Fruit fly (Drosophila melanogaster): ENCODE results near the gene CG12691.

DNA sequence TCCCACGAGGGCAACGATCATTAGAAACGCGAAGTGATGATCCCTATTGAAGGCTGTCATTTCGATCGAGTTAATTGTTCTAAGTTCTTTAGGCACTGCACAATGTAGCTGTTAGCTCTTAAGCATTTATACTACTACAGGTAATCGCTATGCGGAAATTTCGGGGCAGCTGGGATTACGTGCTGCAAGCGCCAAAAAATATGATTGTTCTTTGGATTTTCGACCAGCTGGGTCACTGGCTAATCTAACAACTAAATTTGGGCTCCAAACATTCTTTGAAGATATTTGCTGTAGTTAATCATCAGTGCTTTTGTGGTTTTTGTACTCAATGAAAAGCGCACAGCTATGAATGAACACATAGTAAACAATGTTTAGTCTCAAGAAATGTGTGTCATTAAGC is 48.6 kb upstream of the CG12691 start, which contains the start of gene CG15571:
- TF ChIP-seq Sox14 (GFP tag; optimal IDR thresholded peaks at IDR 0.05) = no peak
- TF ChIP-seq pdm3 (GFP tag; optimal IDR thresholded peaks at IDR 0.05) = no peak
- TF ChIP-seq CG6808 (GFP tag; optimal IDR thresholded peaks at IDR 0.05) = no peak
- no peak for TF ChIP-seq esn (GFP tag; optimal IDR thresholded peaks at IDR 0.05)
- TF ChIP-seq CG9139 (GFP tag; optimal IDR thresholded peaks at IDR 0.05) = no peak
- no peak for TF ChIP-seq Gug (GFP tag; IDR thresholded peaks at IDR 0.05)
- TF ChIP-seq dsx (GFP tag; optimal IDR thresholded peaks at IDR 0.05; ENCODE audit: poor library complexity, severe bottlenecking) = no peak
- TF ChIP-seq cyc (GFP tag; optimal IDR thresholded peaks at IDR 0.05) = no peak
- TF ChIP-seq CG6854 (GFP tag; optimal IDR thresholded peaks at IDR 0.05) = no peak
- TF ChIP-seq CG11294 (GFP tag; IDR thresholded peaks at IDR 0.05) = no peak
- no peak for TF ChIP-seq CG11902 (GFP tag; optimal IDR thresholded peaks at IDR 0.05)
